Fruit fly (Drosophila melanogaster): Measurements from ENCODE around the gene Tsp29Fa.

The Tsp29Fa gene

DNA sequence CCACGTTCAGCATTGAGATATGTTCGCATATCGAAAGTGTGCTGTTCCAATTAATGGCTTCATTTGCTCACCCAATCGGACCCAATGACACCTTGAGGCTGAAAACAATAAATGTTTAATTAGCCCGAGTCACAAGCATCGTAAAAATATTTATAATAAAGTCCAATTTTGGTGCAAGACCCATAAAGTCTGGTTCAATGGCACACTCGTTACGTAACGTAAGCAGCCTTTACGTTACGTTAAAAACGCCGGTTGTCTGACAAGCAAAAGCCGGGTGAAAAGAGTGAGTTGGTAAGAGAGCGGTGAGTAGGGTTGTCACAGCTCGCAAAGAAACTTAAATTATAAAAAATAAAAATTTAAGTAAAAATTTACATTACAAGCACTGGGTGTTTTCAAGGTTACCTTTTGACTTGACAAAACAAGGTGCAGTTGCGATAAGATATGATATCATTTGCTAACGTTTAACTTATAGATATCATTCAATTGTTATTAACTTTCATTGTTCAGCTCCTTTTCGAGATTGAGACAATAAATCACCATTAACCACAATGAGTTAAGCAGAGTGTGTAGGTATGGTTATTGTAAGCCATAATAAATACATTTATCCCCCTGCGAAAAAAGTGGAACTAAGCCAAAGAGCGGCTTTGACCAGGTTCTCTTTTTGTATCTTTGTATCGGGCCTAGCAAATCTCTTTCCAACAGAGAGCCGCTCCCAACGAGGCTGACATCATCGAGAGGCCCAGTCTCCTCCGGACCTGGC is 35.6 kb upstream of the Tsp29Fa start:
- TF ChIP-seq dmrt93B (GFP tag; optimal IDR thresholded peaks at IDR 0.05) (peak; percentile 45), Rel (GFP tag; optimal IDR thresholded peaks at IDR 0.05) (peak; percentile 71), Rel (tag; optimal IDR thresholded peaks at IDR 0.05) (no peak), tai (GFP tag; optimal IDR thresholded peaks at IDR 0.05) (peak; percentile 54), woc (GFP tag; optimal IDR thresholded peaks at IDR 0.05) (peak; percentile 55), lola (GFP tag; optimal IDR thresholded peaks at IDR 0.05) (no peak), GATAd (GFP tag; optimal IDR thresholded peaks at IDR 0.05) (no peak), sv (GFP tag; optimal IDR thresholded peaks at IDR 0.05) (peak; percentile 34), Abd-B (GFP tag; optimal IDR thresholded peaks at IDR 0.05) (no peak), N (GFP tag; optimal IDR thresholded peaks at IDR 0.05) (no peak), Hnf4 (GFP tag; optimal IDR thresholded peaks at IDR 0.05) (peak; percentile 15), HLH106 (tag; optimal IDR thresholded peaks at IDR 0.05) (peak; percentile 81), dsf (GFP tag; optimal IDR thresholded peaks at IDR 0.05; ENCODE audit: borderline replicate concordance) (no peak), CG32264 (GFP tag; optimal IDR thresholded peaks at IDR 0.05) (no peak), ey (GFP tag; optimal IDR thresholded peaks at IDR 0.05) (peak; percentile 74), Myc (optimal IDR thresholded peaks at IDR 0.05) (no peak), CG9705 (GFP tag; optimal IDR thresholded peaks at IDR 0.05) (peak; percentile 68), rgr (GFP tag; optimal IDR thresholded peaks at IDR 0.05) (peak; percentile 54), jim (GFP tag; optimal IDR thresholded peaks at IDR 0.05) (no peak), pan (optimal IDR thresholded peaks at IDR 0.05) (no peak), psq (GFP tag; optimal IDR thresholded peaks at IDR 0.05) (peak; percentile 48), OdsH (GFP tag; optimal IDR thresholded peaks at IDR 0.05) (peak; percentile 68), usp (GFP tag; optimal IDR thresholded peaks at IDR 0.05) (no peak), Hr83 (GFP tag; optimal IDR thresholded peaks at IDR 0.05; ENCODE audit: poor library complexity, severe bottlenecking) (no peak), dl (GFP tag; optimal IDR thresholded peaks at IDR 0.05; ENCODE audit: insufficient read depth in 1 of 2, partially characterized antibody in 2 of 2) (peak; percentile 45 to 77), Sp1 (GFP tag; optimal IDR thresholded peaks at IDR 0.05) (peak; percentile 74), fru (GFP tag; optimal IDR thresholded peaks at IDR 0.05) (peak; percentile 71), foxo (GFP tag; optimal IDR thresholded peaks at IDR 0.05) (peak in 1 of 2 experiments; percentile 67), Hr78 (GFP tag; optimal IDR thresholded peaks at IDR 0.05) (no peak), br (GFP tag; optimal IDR thresholded peaks at IDR 0.05) (peak; percentile 73), sage (GFP tag; optimal IDR thresholded peaks at IDR 0.05) (peak; percentile 61), h (GFP tag; optimal IDR thresholded peaks at IDR 0.05) (peak; percentile 69), Dif (GFP tag; optimal IDR thresholded peaks at IDR 0.05; ENCODE audit: partially characterized antibody) (peak; percentile 49), Mio (GFP tag; optimal IDR thresholded peaks at IDR 0.05) (no peak), brk (GFP tag; optimal IDR thresholded peaks at IDR 0.05) (peak; percentile 59), Dfd (GFP tag; optimal IDR thresholded peaks at IDR 0.05) (no peak), Vsx2 (GFP tag; optimal IDR thresholded peaks at IDR 0.05; ENCODE audit: partially characterized antibody) (no peak), Jra (GFP tag; optimal IDR thresholded peaks at IDR 0.05) (no peak), CrebA (GFP tag; optimal IDR thresholded peaks at IDR 0.05; ENCODE audit: borderline replicate concordance) (peak; percentile 30)

DNA sequence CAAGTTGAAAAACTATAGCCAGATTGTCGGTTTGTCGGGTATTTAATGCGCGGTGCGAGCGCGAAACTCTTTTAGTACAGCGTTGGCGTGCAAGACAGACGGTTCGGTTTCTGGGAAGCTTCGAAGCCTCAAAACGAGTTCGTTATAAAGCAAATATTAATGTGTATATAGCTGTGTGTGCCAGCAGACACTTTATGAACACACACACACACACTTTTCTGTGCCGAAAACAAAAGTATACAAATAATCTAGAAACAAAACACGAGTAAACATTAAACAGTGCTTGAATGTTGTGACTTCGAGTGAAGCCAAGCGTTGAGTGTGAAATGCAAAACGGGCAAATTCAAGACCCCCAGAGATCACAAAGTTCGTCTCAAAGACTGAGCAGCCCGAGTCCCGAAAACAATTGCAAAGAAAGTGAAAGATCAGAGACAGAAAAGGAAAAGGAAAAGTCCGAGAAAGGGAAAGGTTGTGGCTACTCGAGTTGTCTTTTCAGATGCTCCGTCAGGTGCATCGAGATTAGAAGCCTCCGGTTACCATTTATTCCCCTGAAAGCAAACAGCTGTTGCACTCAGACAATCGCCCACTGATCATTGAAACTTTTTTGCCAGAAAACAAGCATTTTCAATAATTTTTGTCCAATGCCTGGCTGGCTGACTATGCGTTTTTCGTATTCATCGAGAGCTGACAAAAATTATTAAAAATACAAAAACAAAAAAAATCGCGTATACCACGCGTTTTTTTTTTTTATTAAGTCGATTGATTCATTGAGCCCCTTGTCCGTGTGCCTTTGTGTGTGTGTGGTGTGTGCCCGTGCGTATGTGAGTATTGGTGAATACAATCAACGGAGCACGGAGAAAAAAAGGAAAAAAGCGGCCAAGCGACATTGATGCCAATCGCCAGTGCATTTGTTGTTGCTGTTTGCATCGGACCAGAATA is 34.8 kb upstream of the Tsp29Fa start, which contains the start of gene CG34398:
TSS of gene CG34398 (plus strand) at position 73 of the 939 bp plus-strand sequence.
- TF ChIP-seq usp (GFP tag; optimal IDR thresholded peaks at IDR 0.05) (no peak), Abd-B (GFP tag; optimal IDR thresholded peaks at IDR 0.05) (no peak), Dif (GFP tag; optimal IDR thresholded peaks at IDR 0.05; ENCODE audit: partially characterized antibody) (no peak), rgr (GFP tag; optimal IDR thresholded peaks at IDR 0.05) (no peak), fru (GFP tag; optimal IDR thresholded peaks at IDR 0.05) (no peak), Vsx2 (GFP tag; optimal IDR thresholded peaks at IDR 0.05; ENCODE audit: partially characterized antibody) (peak; percentile 18), dmrt93B (GFP tag; optimal IDR thresholded peaks at IDR 0.05) (no peak), ey (GFP tag; optimal IDR thresholded peaks at IDR 0.05) (no peak), Sp1 (GFP tag; optimal IDR thresholded peaks at IDR 0.05) (no peak), Hr78 (GFP tag; optimal IDR thresholded peaks at IDR 0.05) (no peak), Hr83 (GFP tag; optimal IDR thresholded peaks at IDR 0.05; ENCODE audit: poor library complexity, severe bottlenecking) (peak; percentile 53), pan (optimal IDR thresholded peaks at IDR 0.05) (no peak), woc (GFP tag; optimal IDR thresholded peaks at IDR 0.05) (peak; percentile 3), lola (GFP tag; optimal IDR thresholded peaks at IDR 0.05) (no peak), sv (GFP tag; optimal IDR thresholded peaks at IDR 0.05) (no peak), OdsH (GFP tag; optimal IDR thresholded peaks at IDR 0.05) (no peak), h (GFP tag; optimal IDR thresholded peaks at IDR 0.05) (no peak), brk (GFP tag; optimal IDR thresholded peaks at IDR 0.05) (no peak), N (GFP tag; optimal IDR thresholded peaks at IDR 0.05) (no peak), Mio (GFP tag; optimal IDR thresholded peaks at IDR 0.05) (no peak), sage (GFP tag; optimal IDR thresholded peaks at IDR 0.05) (peak; percentile 58), jim (GFP tag; optimal IDR thresholded peaks at IDR 0.05) (no peak), dsf (GFP tag; optimal IDR thresholded peaks at IDR 0.05; ENCODE audit: borderline replicate concordance) (no peak), br (GFP tag; optimal IDR thresholded peaks at IDR 0.05) (no peak), GATAd (GFP tag; optimal IDR thresholded peaks at IDR 0.05) (no peak), Dfd (GFP tag; optimal IDR thresholded peaks at IDR 0.05) (no peak), Jra (GFP tag; optimal IDR thresholded peaks at IDR 0.05) (no peak), CG9705 (GFP tag; optimal IDR thresholded peaks at IDR 0.05) (no peak), Hnf4 (GFP tag; optimal IDR thresholded peaks at IDR 0.05) (no peak), Myc (optimal IDR thresholded peaks at IDR 0.05) (no peak), psq (GFP tag; optimal IDR thresholded peaks at IDR 0.05) (no peak), HLH106 (tag; optimal IDR thresholded peaks at IDR 0.05) (no peak), tai (GFP tag; optimal IDR thresholded peaks at IDR 0.05) (no peak), Rel (GFP tag; optimal IDR thresholded peaks at IDR 0.05) (no peak), Rel (tag; optimal IDR thresholded peaks at IDR 0.05) (no peak), foxo (GFP tag; optimal IDR thresholded peaks at IDR 0.05) (no peak)
